Fruit fly (Drosophila melanogaster) whole organism, wandering third instar larva: Measurements from ENCODE around the gene QC.

Experiments
- Myc ChIP-seq: fragments of >200 bp; optimal IDR thresholded peaks from 2 replicates; lab custom pipeline; 2017
- psq ChIP-seq: fragments of 200-800 bp; sonication (Bioruptor generic); optimal IDR thresholded peaks from 3 replicates; lab custom pipeline; 2017; ENCODE audit warnings: missing biosample characterization, mild to moderate bottlenecking, missing genetic modification characterization, moderate library complexity
- sv ChIP-seq: fragments of 200-800 bp; sonication (Bioruptor generic); optimal IDR thresholded peaks from 3 replicates; lab custom pipeline; 2016; ENCODE audit warnings: missing biosample characterization, missing genetic modification characterization
- tai ChIP-seq: sonication (Bioruptor generic); optimal IDR thresholded peaks from 2 replicates; lab custom pipeline; 2016; ENCODE audit warnings: missing biosample characterization, missing genetic modification characterization

DNA sequence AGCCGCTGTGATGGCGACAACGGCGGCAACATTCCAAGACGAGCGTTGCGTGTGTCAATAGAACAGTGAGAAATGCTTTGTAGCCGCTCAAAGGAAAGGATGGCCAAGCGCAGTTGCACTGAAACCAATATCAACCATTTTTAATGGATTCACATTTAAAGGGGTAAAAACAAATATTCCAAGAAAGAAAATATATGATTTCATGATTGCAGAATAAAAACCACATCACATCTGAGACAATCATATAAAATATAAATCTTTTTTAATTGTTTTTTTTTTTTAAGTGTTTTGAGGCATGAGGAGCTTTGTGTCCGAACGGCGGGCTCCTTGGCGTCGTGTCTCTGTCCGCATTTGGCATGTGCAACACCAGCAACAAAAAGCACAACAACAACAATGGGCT, 38.8 kb upstream of the QC start:
- TF ChIP-seq tai (GFP tag; lab: Kevin White, UChicago) (no peak), Myc (lab: Kevin White, UChicago) (no peak), psq (GFP tag; lab: Kevin White, UChicago) (no peak), sv (GFP tag; lab: Kevin White, UChicago) (no peak)
